Worm (Caenorhabditis elegans) whole organism, L4 larva: ENCODE measurements around the gene F22D3.4.

Source experiments
- F10B5.3 ChIP-seq: sonication (generic microtip); optimal IDR thresholded peaks from 2 replicates; lab custom pipeline; 2016; ENCODE audit warnings: mild to moderate bottlenecking, missing genetic modification characterization, missing compliant biosample characterization
- F37D6.2 ChIP-seq: sonication (generic microtip); optimal IDR thresholded peaks from 2 replicates; lab custom pipeline; 2016; ENCODE audit warnings: mild to moderate bottlenecking, missing genetic modification characterization, missing compliant biosample characterization
- F44E2.7 ChIP-seq: fragments of 200-800 bp; sonication (Bioruptor generic); IDR thresholded peaks from 2 replicates; pipeline ENCODE4 v2.1.2; 2022; ENCODE audit warnings: missing genetic modification characterization, missing compliant biosample characterization
- T20F7.1 ChIP-seq: fragments of 200-800 bp; sonication (Bioruptor generic); optimal IDR thresholded peaks from 2 replicates; lab custom pipeline; 2018; ENCODE audit warnings: mild to moderate bottlenecking, missing genetic modification characterization, missing compliant biosample characterization
- Y105C5A.15 ChIP-seq: fragments of 200-800 bp; sonication (Bioruptor generic); IDR thresholded peaks from 2 replicates; pipeline ENCODE4 v1.3.6; 2022; ENCODE audit warnings: missing genetic modification characterization, missing compliant biosample characterization
- Y5F2A.4 ChIP-seq: fragments of 200-800 bp; sonication (Bioruptor generic); optimal IDR thresholded peaks from 2 replicates; lab custom pipeline; 2018; ENCODE audit warnings: mild to moderate bottlenecking, missing genetic modification characterization, missing compliant biosample characterization
- aha-1 ChIP-seq: fragments of 150-350 bp; peaks from one replicate; lab custom pipeline; 2014; ENCODE audit warnings: missing biosample characterization, missing genetic modification characterization
- aly-2 ChIP-seq: sonication (generic microtip); optimal IDR thresholded peaks from 2 replicates; lab custom pipeline; 2018; ENCODE audit warnings: missing biosample characterization, missing genetic modification characterization
- ama-1 ChIP-seq: fragments of 150-350 bp; optimal IDR thresholded peaks from 2 replicates; lab custom pipeline; 2014; ENCODE audit warnings: inconsistent platforms, mixed read lengths
- attf-4 ChIP-seq: sonication (generic microtip); optimal IDR thresholded peaks from 3 replicates; lab custom pipeline; 2017; ENCODE audit warnings: missing biosample characterization, missing genetic modification characterization
- ceh-28 ChIP-seq: fragments of 150-350 bp; optimal IDR thresholded peaks from 2 replicates; lab custom pipeline; 2014; ENCODE audit warnings: missing biosample characterization, missing genetic modification reagents, missing genetic modification characterization
- ceh-32 ChIP-seq: sonication (generic microtip); optimal IDR thresholded peaks from 2 replicates; lab custom pipeline; 2016; ENCODE audit warnings: mild to moderate bottlenecking, missing genetic modification characterization, missing compliant biosample characterization; ENCODE audit not compliant: poor library complexity
- daf-12 ChIP-seq: fragments of 150-350 bp; optimal IDR thresholded peaks from 2 replicates; lab custom pipeline; 2014; ENCODE audit warnings: missing biosample characterization, missing genetic modification reagents, missing genetic modification characterization
- daf-19 ChIP-seq: fragments of 200-800 bp; sonication (Bioruptor generic); conservative IDR thresholded peaks from 2 replicates; pipeline ENCODE4 v1.3.6; 2022; ENCODE audit warnings: missing genetic modification characterization, missing compliant biosample characterization
- dmd-6 ChIP-seq: fragments of 200-800 bp; sonication (Bioruptor generic); IDR thresholded peaks from 2 replicates; pipeline ENCODE4 v1.3.6; 2022; ENCODE audit warnings: missing genetic modification reagents, missing genetic modification characterization, missing compliant biosample characterization
- dmd-8 ChIP-seq: fragments of 200-800 bp; sonication (Bioruptor generic); IDR thresholded peaks from 2 replicates; pipeline ENCODE4 v1.3.6; 2022; ENCODE audit warnings: missing genetic modification characterization, missing compliant biosample characterization
- dve-1 ChIP-seq: sonication (generic microtip); optimal IDR thresholded peaks from 2 replicates; lab custom pipeline; 2017; ENCODE audit warnings: antibody characterized with exemption, mild to moderate bottlenecking, missing genetic modification characterization, missing compliant biosample characterization; ENCODE audit not compliant: insufficient read depth
- fos-1 ChIP-seq: fragments of 150-350 bp; optimal IDR thresholded peaks from 2 replicates; lab custom pipeline; 2014; ENCODE audit warnings: missing biosample characterization, missing genetic modification characterization
- lin-1 ChIP-seq: fragments of 200-800 bp; sonication (Bioruptor generic); IDR thresholded peaks from 2 replicates; pipeline ENCODE4 v1.3.6; 2022; ENCODE audit warnings: missing genetic modification reagents, missing genetic modification characterization, missing compliant biosample characterization
- lin-13 ChIP-seq: fragments of 150-350 bp; optimal IDR thresholded peaks from 2 replicates; lab custom pipeline; 2014; ENCODE audit warnings: missing biosample characterization, missing genetic modification reagents, missing genetic modification characterization
- lin-15B ChIP-seq: fragments of 150-350 bp; sonication (generic microtip); optimal IDR thresholded peaks from 3 replicates; lab custom pipeline; 2014; ENCODE audit warnings: missing biosample characterization, missing genetic modification characterization
- madf-5 ChIP-seq, 2 experiments: fragments of 200-800 bp; sonication (Bioruptor generic); IDR thresholded peaks; 2 replicates each; pipeline ENCODE4 v1.3.6; 2022; ENCODE audit warnings: missing compliant biosample characterization in 2 of 2, missing genetic modification characterization in 2 of 2
- mes-2 ChIP-seq: sonication (generic microtip); optimal IDR thresholded peaks from 2 replicates; lab custom pipeline; 2016; ENCODE audit warnings: missing genotype, mild to moderate bottlenecking, missing genetic modification characterization, missing compliant biosample characterization; ENCODE audit not compliant: poor library complexity, severe bottlenecking
- mxl-2 ChIP-seq: fragments of 200-800 bp; sonication (Bioruptor generic); conservative IDR thresholded peaks from 2 replicates; pipeline ENCODE4 v1.3.6; 2022; ENCODE audit warnings: missing genetic modification reagents, missing genetic modification characterization, missing compliant biosample characterization
- mxl-3 ChIP-seq: fragments of 200-800 bp; sonication (Bioruptor generic); optimal IDR thresholded peaks from 2 replicates; lab custom pipeline; 2018; ENCODE audit warnings: mild to moderate bottlenecking, missing genetic modification characterization, missing compliant biosample characterization
- nhr-237 ChIP-seq: sonication (generic microtip); optimal IDR thresholded peaks from 2 replicates; lab custom pipeline; 2017; ENCODE audit warnings: missing biosample characterization, missing genetic modification characterization
- nhr-25 ChIP-seq: sonication (generic microtip); optimal IDR thresholded peaks from 2 replicates; lab custom pipeline; 2017; ENCODE audit warnings: missing genetic modification characterization, mild to moderate bottlenecking, missing compliant biosample characterization, antibody characterized with exemption, moderate library complexity, borderline replicate concordance; ENCODE audit not compliant: insufficient read depth
- nhr-28 ChIP-seq: fragments of 150-350 bp; optimal IDR thresholded peaks from 2 replicates; lab custom pipeline; 2014; ENCODE audit warnings: missing biosample characterization, missing genetic modification characterization
- nhr-41 ChIP-seq: fragments of 200-800 bp; sonication (Bioruptor generic); IDR thresholded peaks from 2 replicates; pipeline ENCODE4 v1.3.6; 2022; ENCODE audit warnings: missing genetic modification reagents, missing genetic modification characterization, missing compliant biosample characterization
- sdz-12 ChIP-seq: fragments of 200-800 bp; sonication (Bioruptor generic); optimal IDR thresholded peaks from 2 replicates; lab custom pipeline; 2018; ENCODE audit warnings: mild to moderate bottlenecking, missing genetic modification characterization, missing compliant biosample characterization
- snpc-1.2 ChIP-seq: fragments of 200-800 bp; sonication (Bioruptor generic); IDR thresholded peaks from 2 replicates; pipeline ENCODE4 v1.3.6; 2022; ENCODE audit warnings: missing genetic modification reagents, missing genetic modification characterization, missing compliant biosample characterization
- unc-62 ChIP-seq, 3 experiments: fragments of 150-350 bp in 1 of 3; sonication (generic microtip); optimal IDR thresholded peaks in 2 of 3; peaks in 1 of 3; 1 replicate in 1 of 3; 2 replicates in 2 of 3; lab custom pipeline; 2014 to 2017; ENCODE audit warnings: missing biosample characterization in 3 of 3, missing genetic modification characterization in 3 of 3, missing genetic modification reagents in 3 of 3, missing genotype in 1 of 3
- zip-2 ChIP-seq: fragments of 150-350 bp; optimal IDR thresholded peaks from 2 replicates; lab custom pipeline; 2014; ENCODE audit warnings: missing biosample characterization, missing genetic modification characterization

Gene F22D3.4

DNA sequence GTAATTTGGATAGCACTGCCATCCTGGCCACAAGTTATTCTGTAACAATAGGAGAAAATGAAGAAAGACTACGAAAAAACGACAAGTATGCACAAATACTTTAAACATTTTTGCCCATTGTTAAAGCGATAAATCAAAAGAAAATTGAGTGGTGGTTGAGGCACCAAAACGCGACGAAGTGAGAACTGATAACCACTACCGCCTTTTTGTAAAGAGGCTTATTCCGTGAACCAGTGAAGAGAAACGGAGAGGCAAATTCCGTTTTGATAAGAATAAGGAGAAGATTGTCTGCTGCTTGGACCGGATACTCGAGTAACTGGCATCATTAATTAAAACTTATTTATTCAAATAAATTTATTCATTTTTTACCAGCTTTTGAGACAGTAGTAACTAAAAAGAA, 43.7 kb downstream of the F22D3.4 start, which contains the start of gene pmp-1 (continued):
- no peak for TF ChIP-seq Y5F2A.4 (GFP tag; lab: Kevin White, UChicago)
- peak; percentile 48 for TF ChIP-seq dve-1

ce11 chrII:6882335-6882734, 45.1 kb downstream of the F22D3.4 start:
- TF ChIP-seq sdz-12 (GFP tag; lab: Kevin White, UChicago), result no peak
- peak; percentile 63 for TF ChIP-seq aha-1
- no peak for TF ChIP-seq Y105C5A.15 (GFP tag; lab: Robert Waterston, UW)
- no peak for TF ChIP-seq attf-4 (tag; lab: Kevin White, UChicago)
- no peak for TF ChIP-seq nhr-25 (tag; lab: Kevin White, UChicago)

ce11 chrII:6880067-6880466, 47.3 kb downstream of the F22D3.4 start, which contains the start of gene C44B7.7:
TSS of gene C44B7.7 (minus strand) at chrII:6880167.
- TF ChIP-seq unc-62 (GFP tag; optimal IDR thresholded peaks at IDR 0.05 in 1 of 2; lab: Kevin White, UChicago), result no peak
- TF ChIP-seq unc-62 (tag; optimal IDR thresholded peaks at IDR 0.05; lab: Kevin White, UChicago), result no peak
- no peak for TF ChIP-seq F37D6.2 (tag; lab: Kevin White, UChicago)
- no peak for TF ChIP-seq dmd-8 (GFP tag; lab: Robert Waterston, UW)
- no peak for TF ChIP-seq nhr-41 (GFP tag; lab: Robert Waterston, UW)
- no peak for TF ChIP-seq daf-19 (GFP tag; lab: Robert Waterston, UW)
- TF ChIP-seq lin-13, result no peak
- TF ChIP-seq dmd-6 (GFP tag; lab: Robert Waterston, UW), result no peak
- TF ChIP-seq zip-2 (tag; lab: Kevin White, UChicago), result no peak
- TF ChIP-seq, all 104 proteins: peak for 0

- TF ChIP-seq mes-2 (tag; lab: Kevin White, UChicago) (no peak), daf-12 (tag; lab: Kevin White, UChicago) (no peak), nhr-237 (tag; lab: Kevin White, UChicago) (no peak), dve-1 (no peak), F37D6.2 (tag; lab: Kevin White, UChicago) (no peak), nhr-28 (peak; percentile 26), ceh-32 (tag; lab: Kevin White, UChicago) (no peak)
Observed at ce11 chrII:6877881-6878280, 49.5 kb downstream of the F22D3.4 start.

DNA sequence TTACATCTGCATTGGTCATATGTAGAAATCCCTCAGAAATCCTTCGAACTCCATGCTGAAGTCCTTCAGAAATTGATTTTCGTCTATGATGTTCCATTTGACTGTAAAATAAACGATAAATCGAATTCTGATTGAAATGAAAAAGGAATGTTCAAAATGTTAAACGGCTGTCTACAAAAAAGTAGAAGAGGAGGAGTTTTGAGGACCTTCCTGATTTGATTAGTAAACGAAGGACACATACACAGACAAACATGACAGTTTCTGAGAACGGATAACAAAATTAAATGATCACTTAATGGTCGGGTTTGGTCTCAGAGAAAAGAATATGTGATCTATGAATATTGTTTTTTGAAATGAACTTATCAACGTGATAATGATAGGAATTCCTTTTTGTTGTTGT, 50.4 kb downstream of the F22D3.4 start, which contains the start of gene slc-36.5:
TSS of gene slc-36.5 (minus strand) at position 101 of the 400 bp plus-strand sequence.
- TF ChIP-seq snpc-1.2 (GFP tag; lab: Robert Waterston, UW), result no peak
- TF ChIP-seq fos-1 (tag; lab: Kevin White, UChicago), result no peak
- no peak for TF ChIP-seq F44E2.7 (GFP tag; lab: Robert Waterston, UW)
- no peak for TF ChIP-seq nhr-28
- no peak for TF ChIP-seq ceh-32 (tag; lab: Kevin White, UChicago)
- no peak for TF ChIP-seq F10B5.3
- no peak for TF ChIP-seq ama-1 (lab: Kevin White, UChicago)
- no peak for TF ChIP-seq lin-15B (tag; lab: Kevin White, UChicago)
- TF ChIP-seq T20F7.1, result no peak
- TF ChIP-seq lin-1 (GFP tag; lab: Robert Waterston, UW), result no peak
- TF ChIP-seq mxl-2 (GFP tag; lab: Robert Waterston, UW), result no peak
- no peak for TF ChIP-seq mxl-3 (GFP tag; lab: Kevin White, UChicago)
- TF ChIP-seq zip-2 (tag; lab: Kevin White, UChicago), result no peak
- no peak for TF ChIP-seq ceh-28
- no peak for TF ChIP-seq aly-2
- TF ChIP-seq madf-5 (GFP tag; IDR thresholded peaks at IDR 0.05; lab: Robert Waterston, UW), result no peak
